Fruit fly (Drosophila melanogaster) whole organism: ENCODE measurements around the gene CG43755.
A peak's percentile ranks its signal among the peaks of the same experiment; 100 is the strongest.

Experiments
- CG8478 ChIP-seq: fragments of >200 bp; optimal IDR thresholded peaks from 2 replicates; lab custom pipeline; 2018; ENCODE audit warnings: inconsistent platforms
- Dll ChIP-seq: fragments of >200 bp; optimal IDR thresholded peaks from 2 replicates; lab custom pipeline; 2017
- EcR ChIP-seq, 2 experiments: fragments of >200 bp; optimal IDR thresholded peaks; 2 replicates each; lab custom pipeline; 2017; ENCODE audit warnings: missing biosample characterization in 2 of 2, missing genetic modification characterization in 2 of 2, missing genetic modification reagents in 2 of 2
- pan ChIP-seq: fragments of >200 bp; optimal IDR thresholded peaks from 2 replicates; lab custom pipeline; 2017
- psq ChIP-seq: fragments of >200 bp; optimal IDR thresholded peaks from 2 replicates; lab custom pipeline; 2017
- usp ChIP-seq: fragments of >200 bp; optimal IDR thresholded peaks from 2 replicates; lab custom pipeline; 2017; ENCODE audit warnings: missing biosample characterization, missing genetic modification characterization, mixed read lengths

CG43755 gene

DNA sequence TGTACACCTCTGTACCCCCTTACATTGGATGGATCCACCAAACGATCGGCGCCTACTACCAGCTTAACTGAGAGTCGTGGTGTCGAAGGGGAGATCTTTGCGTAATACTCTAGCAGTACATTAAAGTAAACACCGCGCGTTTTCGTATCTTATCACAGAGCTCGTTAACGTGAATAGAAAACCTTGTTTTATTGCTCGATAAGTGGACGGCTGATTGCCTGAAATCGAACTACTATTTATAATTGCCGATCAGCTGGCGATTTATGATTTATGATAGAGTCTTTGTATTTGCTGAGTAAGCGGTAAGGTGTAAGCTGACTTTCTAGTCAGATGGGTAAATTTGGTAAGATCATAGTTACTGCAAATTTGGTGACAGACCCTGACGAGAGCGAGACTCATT is 6.6 kb downstream of the CG43755 start:
- no peak for TF ChIP-seq EcR (GFP tag; optimal IDR thresholded peaks at IDR 0.05; lab: Kevin White, UChicago)
- TF ChIP-seq Dll (lab: Kevin White, UChicago): no peak
- no peak for TF ChIP-seq pan (lab: Kevin White, UChicago)
- TF ChIP-seq usp (GFP tag; lab: Kevin White, UChicago): no peak
- TF ChIP-seq CG8478: no peak
- no peak for TF ChIP-seq psq (lab: Kevin White, UChicago)

DNA sequence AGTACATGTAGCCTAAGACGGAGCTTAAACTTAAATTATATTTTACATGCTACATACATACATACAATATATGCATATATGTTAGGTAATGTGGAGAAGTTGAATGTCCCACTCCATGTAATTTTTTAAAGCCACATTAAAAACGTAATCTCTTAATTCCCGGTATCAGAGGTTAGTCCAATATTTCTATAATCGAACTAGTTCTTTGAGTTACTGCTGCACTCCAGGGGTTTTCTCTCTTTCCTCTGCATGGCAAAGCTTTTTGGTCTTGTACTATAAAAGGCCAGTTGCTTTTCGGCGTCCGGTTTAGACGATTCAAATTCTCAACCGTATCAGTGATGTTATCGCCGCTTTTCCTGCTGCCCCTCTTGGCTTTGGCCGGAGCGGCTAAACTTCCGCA is 7.8 kb downstream of the CG43755 start, which contains the start of gene CG33127:
Gene CG33127 (plus strand): TSS at position 309 of the 400 bp plus-strand sequence.
- no peak for TF ChIP-seq EcR (GFP tag; optimal IDR thresholded peaks at IDR 0.05; lab: Kevin White, UChicago)
- TF ChIP-seq CG8478: no peak
- no peak for TF ChIP-seq psq (lab: Kevin White, UChicago)
- no peak for TF ChIP-seq usp (GFP tag; lab: Kevin White, UChicago)
- no peak for TF ChIP-seq pan (lab: Kevin White, UChicago)
- TF ChIP-seq Dll (lab: Kevin White, UChicago): no peak

DNA sequence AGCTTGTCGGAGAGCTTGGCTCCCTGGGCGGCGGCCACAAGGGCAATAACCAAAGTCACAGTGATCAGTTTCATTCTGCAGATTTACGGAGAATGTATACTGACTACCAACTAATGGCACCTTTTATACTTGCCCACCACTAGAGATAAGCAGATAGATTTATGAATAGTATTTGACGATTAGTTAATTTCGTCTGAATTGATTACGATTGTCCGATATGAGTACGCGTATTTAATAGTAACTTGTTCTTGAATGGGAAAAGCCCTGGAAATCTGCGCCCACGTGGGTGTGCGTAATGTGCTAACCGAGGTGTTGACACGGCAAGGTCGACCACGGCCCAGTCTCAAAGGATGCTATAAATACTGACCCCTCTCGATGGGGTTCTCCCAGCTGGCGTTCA is 8.4 kb downstream of the CG43755 start, which contains the start of gene CG11911:
Gene CG11911 (minus strand): TSS at position 101 of the 400 bp plus-strand sequence.
- TF ChIP-seq Dll (lab: Kevin White, UChicago) (no peak), usp (GFP tag; lab: Kevin White, UChicago) (no peak), psq (lab: Kevin White, UChicago) (no peak), CG8478 (no peak)

DNA sequence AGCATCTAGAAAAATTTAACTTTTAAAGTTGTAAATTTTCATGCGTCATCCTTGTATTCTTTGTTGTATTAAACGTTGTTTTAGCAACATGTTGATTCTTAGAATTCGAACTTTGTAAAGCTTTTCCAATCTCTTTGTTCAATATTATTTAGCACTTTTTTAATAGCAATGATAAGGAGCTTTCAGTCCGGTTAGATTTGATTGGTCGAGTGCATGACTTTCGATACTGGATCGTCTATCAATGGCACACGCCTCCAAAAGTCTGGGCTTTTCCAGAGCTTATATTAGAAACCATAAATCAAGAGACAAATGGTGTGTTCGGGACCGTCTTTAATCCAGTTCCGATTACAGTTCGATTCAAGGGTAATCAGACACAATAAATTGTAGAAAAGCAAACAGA is 9.8 kb downstream of the CG43755 start:
- TF ChIP-seq EcR (GFP tag; optimal IDR thresholded peaks at IDR 0.05; lab: Kevin White, UChicago) (no peak), pan (lab: Kevin White, UChicago) (no peak), Dll (lab: Kevin White, UChicago) (no peak), psq (lab: Kevin White, UChicago) (no peak), usp (GFP tag; lab: Kevin White, UChicago) (no peak), CG8478 (no peak)

DNA sequence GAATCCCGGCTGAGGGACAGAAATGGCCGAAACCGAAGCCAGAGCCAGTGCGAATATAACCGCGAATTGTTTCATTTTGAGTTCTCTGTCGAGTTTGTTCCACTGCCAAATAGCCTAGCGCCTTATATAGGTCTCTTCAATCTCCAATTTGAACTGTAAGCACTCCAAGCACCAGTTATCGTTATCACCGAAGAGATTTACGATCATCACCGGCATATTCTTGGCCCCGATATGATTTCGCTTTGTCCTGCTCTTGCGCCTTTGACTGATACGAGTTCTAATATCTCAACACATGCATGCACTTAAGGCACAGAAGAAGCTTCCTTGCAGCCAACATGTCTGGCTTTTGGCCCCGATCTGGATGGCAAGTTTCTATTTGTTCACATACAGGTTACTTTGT is 10.4 kb downstream of the CG43755 start, which contains the start of gene CG11912:
Gene CG11912 (minus strand): TSS at position 101 of the 400 bp plus-strand sequence.
- no peak for TF ChIP-seq usp (GFP tag; lab: Kevin White, UChicago)
- TF ChIP-seq CG8478: no peak
- TF ChIP-seq EcR (GFP tag; optimal IDR thresholded peaks at IDR 0.05; lab: Kevin White, UChicago): no peak
- no peak for TF ChIP-seq psq (lab: Kevin White, UChicago)
- no peak for TF ChIP-seq Dll (lab: Kevin White, UChicago)
- no peak for TF ChIP-seq pan (lab: Kevin White, UChicago)

DNA sequence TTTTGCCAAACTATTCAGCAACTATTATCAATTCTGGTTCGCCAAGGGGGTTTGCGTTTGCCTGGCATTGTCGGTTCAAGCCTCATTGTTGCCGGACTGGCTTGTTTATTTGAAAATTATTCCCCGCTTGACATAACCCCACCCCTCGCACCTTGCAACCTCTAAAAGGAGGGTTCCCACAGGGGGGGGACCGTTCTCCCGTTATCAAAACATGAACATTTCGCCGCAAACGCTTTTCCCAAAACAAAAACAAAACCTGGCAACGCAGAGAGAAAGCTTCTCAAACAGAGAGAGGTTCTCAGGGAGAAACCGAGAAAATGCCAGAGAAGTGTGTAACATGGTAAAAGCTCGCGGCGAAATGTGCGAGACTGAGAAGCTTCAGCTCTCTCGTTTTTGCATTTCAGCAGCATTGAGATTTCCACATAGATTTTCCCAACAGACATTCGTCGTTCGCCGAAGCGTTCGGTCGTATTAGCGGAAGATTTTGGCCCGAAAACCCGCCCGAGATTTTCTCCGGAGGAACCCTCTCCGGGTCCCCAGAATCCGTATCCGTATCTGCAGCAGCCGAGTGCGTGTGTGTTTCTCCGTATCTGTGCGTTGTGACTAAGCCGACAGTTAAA is 19.6 kb downstream of the CG43755 start:
- TF ChIP-seq psq (lab: Kevin White, UChicago): no peak
- peak; percentile 11 for TF ChIP-seq Dll (lab: Kevin White, UChicago)

DNA sequence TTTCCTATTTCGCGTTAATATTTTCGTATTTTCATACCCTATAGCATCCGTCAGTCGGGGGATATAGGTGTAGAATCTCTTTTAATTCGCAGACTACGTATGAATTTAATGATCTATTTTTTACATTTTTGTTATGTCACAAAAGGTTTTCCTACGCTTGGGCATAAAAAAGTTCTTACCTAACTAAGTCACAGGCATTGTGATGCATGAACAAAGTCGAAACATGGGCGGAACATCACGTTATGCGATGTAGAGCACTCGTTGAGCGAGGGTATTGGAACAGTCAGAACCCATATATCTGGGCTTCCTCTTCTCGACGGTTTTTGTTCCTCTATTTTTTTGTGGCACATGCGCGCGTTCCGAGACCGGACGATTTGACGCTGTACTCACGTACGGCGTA is 20.4 kb downstream of the CG43755 start:
- TF ChIP-seq pan (lab: Kevin White, UChicago) (peak; percentile 73), CG8478 (no peak)

DNA sequence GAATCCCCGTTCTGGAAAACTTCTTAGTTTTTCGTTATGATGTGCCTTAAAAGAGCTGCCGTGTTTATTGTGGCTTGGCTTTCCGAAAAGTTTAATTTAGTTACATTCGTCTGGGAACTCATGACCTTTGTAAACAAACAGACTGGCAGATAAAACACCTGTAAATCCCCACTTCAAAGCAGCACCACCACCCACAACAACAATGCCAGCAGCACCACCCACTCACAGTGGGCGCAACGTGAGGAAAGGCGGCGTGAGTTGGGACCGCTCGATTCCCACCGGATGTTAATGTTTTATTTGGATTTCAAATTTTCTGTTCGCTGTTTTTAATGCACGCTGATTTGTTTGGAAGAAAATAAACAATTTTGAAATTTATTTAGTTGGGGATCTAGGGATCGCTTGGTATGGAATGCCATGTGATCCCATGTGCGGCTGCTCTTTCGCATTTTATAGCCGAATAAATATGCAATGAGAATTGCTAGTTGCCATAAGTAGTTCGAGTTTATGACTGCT is 21.3 kb downstream of the CG43755 start:
- TF ChIP-seq CG8478 (no peak), psq (lab: Kevin White, UChicago) (no peak), pan (lab: Kevin White, UChicago) (no peak), usp (GFP tag; lab: Kevin White, UChicago) (no peak), Dll (lab: Kevin White, UChicago) (no peak), EcR (GFP tag; optimal IDR thresholded peaks at IDR 0.05; lab: Kevin White, UChicago) (no peak)

DNA sequence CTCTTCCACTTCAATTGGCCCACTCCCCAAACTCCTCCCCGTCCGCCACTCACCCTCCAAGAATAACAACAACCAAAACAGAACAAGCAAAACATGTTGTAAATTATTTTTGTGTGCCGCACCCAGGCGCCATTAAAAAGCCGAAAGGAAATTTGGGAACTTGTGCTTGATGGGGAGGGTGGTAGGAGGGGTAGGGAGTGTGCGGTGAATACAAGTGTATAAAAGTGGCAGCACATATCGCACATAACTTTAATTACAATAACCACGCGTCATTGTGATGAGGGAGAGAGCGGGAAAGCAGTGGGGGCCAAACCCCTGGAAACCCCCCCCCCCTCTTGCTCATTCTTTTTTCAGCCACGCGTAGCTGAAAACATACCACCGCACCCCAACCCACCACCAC is 22.4 kb downstream of the CG43755 start:
- TF ChIP-seq psq (lab: Kevin White, UChicago) (no peak), Dll (lab: Kevin White, UChicago) (no peak), pan (lab: Kevin White, UChicago) (no peak), CG8478 (no peak), usp (GFP tag; lab: Kevin White, UChicago) (no peak)

DNA sequence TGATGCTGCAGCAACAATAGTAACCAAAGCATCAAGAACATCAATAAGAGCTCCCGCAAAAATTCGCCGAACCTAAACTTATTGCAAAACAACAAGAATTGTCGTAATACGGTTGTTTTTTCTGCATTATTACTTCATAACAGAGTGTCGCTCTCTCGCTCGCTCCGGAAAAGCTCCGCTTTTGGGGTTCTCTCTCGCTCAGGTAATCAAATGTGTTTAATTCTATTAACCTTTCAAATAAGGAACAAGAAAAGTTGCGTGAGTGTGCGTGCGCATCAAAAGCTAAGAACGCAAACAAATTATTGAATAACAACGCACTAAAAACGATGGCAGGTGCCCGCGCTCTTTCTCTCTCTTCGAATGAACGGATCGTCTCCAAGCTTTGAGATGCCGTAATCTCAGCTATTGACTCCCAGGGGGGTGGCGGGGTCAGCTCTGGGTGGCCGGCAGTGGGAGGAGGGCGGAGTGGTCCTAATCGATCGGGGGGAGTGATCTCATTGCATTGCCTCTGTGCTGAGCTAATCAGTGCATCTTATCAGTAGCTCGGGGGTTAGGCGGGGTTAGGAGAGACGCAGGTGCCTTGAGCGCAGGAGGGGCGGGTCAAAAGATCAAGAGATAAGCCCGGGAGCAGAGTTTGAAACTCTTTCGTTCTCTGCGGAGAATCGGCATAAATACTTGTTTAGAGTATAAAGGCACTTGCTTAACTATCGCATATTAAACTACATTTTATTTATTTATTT is 23.2 kb downstream of the CG43755 start:
- TF ChIP-seq Dll (lab: Kevin White, UChicago): no peak
- no peak for TF ChIP-seq usp (GFP tag; lab: Kevin White, UChicago)
- no peak for TF ChIP-seq psq (lab: Kevin White, UChicago)
- TF ChIP-seq EcR (GFP tag; optimal IDR thresholded peaks at IDR 0.05; lab: Kevin White, UChicago): no peak

DNA sequence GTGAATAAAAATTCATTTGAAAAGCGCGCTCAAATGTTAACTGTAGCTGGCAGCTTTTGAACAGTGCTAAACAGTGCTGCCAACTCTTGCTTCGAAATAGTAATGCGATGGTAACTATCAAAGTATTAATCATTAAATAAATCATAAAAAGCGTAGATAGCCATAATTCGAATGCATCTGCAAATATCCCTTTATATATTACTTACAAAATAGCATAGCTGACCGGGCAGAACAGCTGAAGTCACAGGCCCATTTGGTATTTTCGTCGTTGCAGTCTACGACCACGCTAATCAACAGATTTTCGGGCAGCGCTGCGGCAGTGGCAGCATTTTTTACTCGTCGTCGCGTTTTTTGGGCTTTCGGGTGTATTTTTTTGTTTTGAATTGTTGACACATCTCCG is 23.9 kb downstream of the CG43755 start, which contains the start of gene Plc21C:
Gene Plc21C (plus strand): TSS at position 290 of the 400 bp plus-strand sequence.
- TF ChIP-seq CG8478: no peak
- no peak for TF ChIP-seq pan (lab: Kevin White, UChicago)
- TF ChIP-seq usp (GFP tag; lab: Kevin White, UChicago): no peak
- TF ChIP-seq psq (lab: Kevin White, UChicago): no peak

DNA sequence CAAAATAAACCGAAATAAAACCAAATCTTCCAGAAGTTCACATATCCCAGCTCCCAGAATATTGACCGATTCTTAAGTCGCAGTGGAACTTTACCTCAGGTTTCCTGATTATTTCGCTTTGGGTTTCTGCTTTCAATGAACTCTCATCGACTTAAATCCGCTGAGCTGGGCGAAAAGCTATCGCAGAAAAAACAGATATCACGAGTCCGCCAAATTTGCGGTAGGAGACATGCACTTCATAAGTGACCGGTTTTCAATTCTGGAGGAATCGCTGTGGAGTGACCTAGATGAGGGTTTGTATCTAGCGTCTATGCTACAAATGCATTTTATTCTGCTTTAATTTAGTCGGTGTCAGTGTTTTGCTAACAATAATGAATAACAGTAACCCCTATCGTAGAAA is 24.4 kb downstream of the CG43755 start:
- no peak for TF ChIP-seq CG8478
- no peak for TF ChIP-seq psq (lab: Kevin White, UChicago)
- TF ChIP-seq EcR (GFP tag; optimal IDR thresholded peaks at IDR 0.05; lab: Kevin White, UChicago): no peak
- TF ChIP-seq usp (GFP tag; lab: Kevin White, UChicago): no peak
- no peak for TF ChIP-seq Dll (lab: Kevin White, UChicago)
- no peak for TF ChIP-seq pan (lab: Kevin White, UChicago)
